Worm (Caenorhabditis elegans): ENCODE data around the gene nhr-50.

nhr-50 gene

DNA sequence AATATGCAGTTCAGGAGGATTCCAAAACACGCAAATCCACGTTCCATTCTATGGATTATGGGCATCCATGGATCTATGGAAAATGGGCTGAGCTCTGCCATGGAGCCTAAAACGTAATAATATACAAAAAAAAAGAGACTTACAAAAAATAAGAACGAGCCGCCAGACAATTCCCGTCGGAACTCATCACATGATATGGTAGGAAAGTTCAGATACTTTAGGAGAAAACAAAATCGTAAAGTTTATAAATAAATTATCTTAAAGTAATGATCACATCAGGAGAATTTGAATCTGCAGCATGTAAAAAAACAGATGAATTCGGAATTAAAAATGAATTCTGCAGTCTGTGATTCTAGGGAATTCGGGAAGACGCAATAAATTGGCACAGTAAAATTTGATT lies 15.2 kb upstream of the nhr-50 start, which contains the start of gene str-232:
Gene str-232 (minus strand): TSS at position 101 of the 400 bp plus-strand sequence.
- TF ChIP-seq rpc-1 (optimal IDR thresholded peaks at IDR 0.05) (no peak), rpc-1 (tag; optimal IDR thresholded peaks at IDR 0.05) (no peak), hmg-20 (GFP tag; IDR thresholded peaks at IDR 0.05) (no peak), attf-6 (GFP tag; IDR thresholded peaks at IDR 0.05) (no peak), snpc-3.4 (tag; optimal IDR thresholded peaks at IDR 0.05) (no peak), hmg-1.2 (GFP tag; IDR thresholded peaks at IDR 0.05) (no peak), nfyb-1 (GFP tag; IDR thresholded peaks at IDR 0.05) (no peak), tbp1 (GFP tag; optimal IDR thresholded peaks at IDR 0.05) (no peak), mxl-1 (tag; optimal IDR thresholded peaks at IDR 0.05) (no peak), aptf-3 (GFP tag; IDR thresholded peaks at IDR 0.05) (no peak), F39B2.1 (GFP tag; IDR thresholded peaks at IDR 0.05) (no peak)

DNA sequence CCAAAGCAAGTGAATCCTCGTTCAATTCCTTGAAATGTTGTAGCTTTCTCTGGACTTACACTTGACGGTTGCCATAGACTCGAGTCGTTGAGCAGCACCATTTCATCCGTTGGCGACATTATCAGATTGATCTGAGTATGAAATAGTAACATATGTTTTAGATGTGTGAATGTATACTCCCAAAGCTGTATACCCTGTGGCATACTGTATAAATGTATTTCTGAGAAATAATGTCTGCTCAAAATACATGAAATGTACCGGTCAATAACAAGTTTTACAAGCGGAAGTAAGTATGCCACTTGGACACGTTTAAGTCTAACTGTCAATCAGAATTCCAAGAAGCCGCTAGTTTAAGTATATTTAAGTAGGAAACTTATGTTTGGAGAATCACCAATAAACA lies 9.1 kb upstream of the nhr-50 start, which contains the start of gene str-233:
Gene str-233 (minus strand): TSS at position 101 of the 400 bp plus-strand sequence.
- TF ChIP-seq ztf-26 (tag; optimal IDR thresholded peaks at IDR 0.05), result no peak
- no peak for TF ChIP-seq let-607 (tag; optimal IDR thresholded peaks at IDR 0.05)
- TF ChIP-seq fkh-3 (tag; optimal IDR thresholded peaks at IDR 0.05), result no peak
- no peak for TF ChIP-seq egl-18 (GFP tag; IDR thresholded peaks at IDR 0.05)
- no peak for TF ChIP-seq dpff-1 (tag; optimal IDR thresholded peaks at IDR 0.05)
- TF ChIP-seq nhr-80 (tag; optimal IDR thresholded peaks at IDR 0.05), result no peak
- TF ChIP-seq hmg-1.2 (GFP tag; IDR thresholded peaks at IDR 0.05), result no peak
- TF ChIP-seq ztf-25 (GFP tag; IDR thresholded peaks at IDR 0.05), result no peak
- no peak for TF ChIP-seq ztf-28 (GFP tag; IDR thresholded peaks at IDR 0.05)
- TF ChIP-seq hlh-26 (GFP tag; conservative IDR thresholded peaks at IDR 0.05), result no peak
- no peak for TF ChIP-seq Y53G8AR.9 (GFP tag; conservative IDR thresholded peaks at IDR 0.05)

DNA sequence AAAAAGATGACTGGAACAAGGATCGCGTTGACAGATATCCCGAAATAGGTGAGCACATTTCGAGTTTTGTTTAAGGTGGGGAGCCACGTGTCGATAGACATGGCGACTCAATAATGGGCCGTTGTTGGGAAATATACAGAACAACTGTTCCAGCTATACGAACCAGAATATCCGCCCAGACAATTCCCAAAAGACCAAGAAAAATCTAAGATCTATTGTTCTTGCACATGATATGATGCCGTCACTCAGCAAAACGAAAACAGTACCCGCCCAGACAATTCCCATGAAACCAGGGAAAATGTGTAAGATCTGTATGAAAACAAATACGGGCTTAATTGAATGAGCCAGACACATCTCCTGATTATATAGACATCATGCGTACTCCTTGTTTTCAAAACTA lies 7.1 kb upstream of the nhr-50 start, which contains the start of gene str-231:
Gene str-231 (minus strand): TSS at position 101 of the 400 bp plus-strand sequence.
- TF ChIP-seq ceh-27 (GFP tag; optimal IDR thresholded peaks at IDR 0.05), result no peak
- TF ChIP-seq nhr-80 (tag; optimal IDR thresholded peaks at IDR 0.05), result no peak
- no peak for TF ChIP-seq hlh-26 (GFP tag; conservative IDR thresholded peaks at IDR 0.05)
- no peak for TF ChIP-seq bed-2 (GFP tag; IDR thresholded peaks at IDR 0.05)
- no peak for TF ChIP-seq F49E8.2 (tag; optimal IDR thresholded peaks at IDR 0.05; ENCODE audit: insufficient read depth)
- TF ChIP-seq lin-35 (GFP tag; optimal IDR thresholded peaks at IDR 0.05), result no peak
- no peak for TF ChIP-seq pha-4 (tag; optimal IDR thresholded peaks at IDR 0.05)
- no peak for TF ChIP-seq K12H6.12 (tag; optimal IDR thresholded peaks at IDR 0.05)
- TF ChIP-seq T26A5.8 (tag; optimal IDR thresholded peaks at IDR 0.05), result no peak
- TF ChIP-seq ceh-79 (tag; optimal IDR thresholded peaks at IDR 0.05), result no peak
- TF ChIP-seq ztf-18 (tag; optimal IDR thresholded peaks at IDR 0.05), result no peak

DNA sequence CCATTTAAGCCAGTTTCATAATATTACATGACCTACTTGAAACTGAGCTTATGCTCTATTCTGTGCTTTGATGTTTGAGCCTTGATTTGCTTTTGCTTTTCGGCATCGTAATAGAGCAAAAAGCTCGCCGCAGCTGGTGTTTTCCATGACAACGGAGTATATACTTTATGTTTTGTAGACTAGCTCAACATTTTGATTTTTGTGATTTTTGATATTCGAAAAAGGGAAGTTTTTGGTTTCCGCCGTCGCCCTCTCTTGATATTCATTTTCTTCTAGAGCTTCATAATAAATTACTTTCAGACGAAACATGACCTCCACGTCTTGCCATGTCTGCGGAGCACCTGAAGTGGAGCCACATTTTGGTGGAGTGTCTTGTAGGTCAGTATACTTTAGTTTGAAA lies 1.9 kb upstream of the nhr-50 start, which contains the start of gene nhr-63:
Gene nhr-63 (plus strand): TSS at position 301 of the 400 bp plus-strand sequence.
- no peak for TF ChIP-seq B0035.1 (tag; optimal IDR thresholded peaks at IDR 0.05)
- TF ChIP-seq T26A5.8 (tag; optimal IDR thresholded peaks at IDR 0.05), result no peak
- TF ChIP-seq ccch-3 (GFP tag; optimal IDR thresholded peaks at IDR 0.05), result no peak
- no peak for TF ChIP-seq nhr-179 (tag; optimal IDR thresholded peaks at IDR 0.05)
- no peak for TF ChIP-seq hmg-1.2 (GFP tag; IDR thresholded peaks at IDR 0.05)
- no peak for TF ChIP-seq lir-1 (GFP tag; conservative IDR thresholded peaks at IDR 0.05)
